Worm (Caenorhabditis elegans): ENCODE data around the gene F09E5.12.

F09E5.12 gene

ce11 chrII:5389831-5390323 is 19.3 kb upstream of the F09E5.12 start, which contains the start of gene ndx-6:
Gene ndx-6, minus strand, starts transcription at chrII:5389881.
- TF ChIP-seq syd-9 (tag; optimal IDR thresholded peaks at IDR 0.05) = no peak
- no peak for TF ChIP-seq F13H6.1 (tag; optimal IDR thresholded peaks at IDR 0.05)
- TF ChIP-seq K09A11.1 (tag; optimal IDR thresholded peaks at IDR 0.05; ENCODE audit: insufficient read depth) = no peak
- TF ChIP-seq unc-3 (GFP tag; conservative IDR thresholded peaks at IDR 0.05) = no peak
- peak; percentile 58 for TF ChIP-seq unc-3 (tag; optimal IDR thresholded peaks at IDR 0.05)
- no peak for TF ChIP-seq odd-2 (tag; optimal IDR thresholded peaks at IDR 0.05)
- TF ChIP-seq ceh-31 (tag; optimal IDR thresholded peaks at IDR 0.05) = peak; percentile 78
- TF ChIP-seq nfya-1 (tag; optimal IDR thresholded peaks at IDR 0.05) = peak; percentile 70
- TF ChIP-seq pag-3 (tag; optimal IDR thresholded peaks at IDR 0.05; ENCODE audit: borderline replicate concordance) = no peak
- TF ChIP-seq ref-2 (tag; optimal IDR thresholded peaks at IDR 0.05) = peak; percentile 55
- no peak for TF ChIP-seq sox-2 (GFP tag; IDR thresholded peaks at IDR 0.05)
- TF ChIP-seq npax-4 (tag; optimal IDR thresholded peaks at IDR 0.05) = no peak
- no peak for TF ChIP-seq che-1 (tag; optimal IDR thresholded peaks at IDR 0.05)
- no peak for TF ChIP-seq ceh-30 (tag; optimal IDR thresholded peaks at IDR 0.05)
- no peak for TF ChIP-seq ahr-1 (tag; optimal IDR thresholded peaks at IDR 0.05)
- TF ChIP-seq Y22D7AL.16 (tag; optimal IDR thresholded peaks at IDR 0.05) = no peak
- no peak for TF ChIP-seq ceh-6 (GFP tag; optimal IDR thresholded peaks at IDR 0.05)
- TF ChIP-seq ama-1 (optimal IDR thresholded peaks at IDR 0.05) = no peak
- TF ChIP-seq ceh-48 (tag; optimal IDR thresholded peaks at IDR 0.05) = peak; percentile 46
- TF ChIP-seq fax-1 (tag; optimal IDR thresholded peaks at IDR 0.05) = no peak
- TF ChIP-seq hlh-8 (tag; optimal IDR thresholded peaks at IDR 0.05) = peak; percentile 10
- TF ChIP-seq ttx-3 (tag; optimal IDR thresholded peaks at IDR 0.05) = peak; percentile 19
- TF ChIP-seq ceh-34 (tag; optimal IDR thresholded peaks at IDR 0.05) = peak; percentile 56
- peak; percentile 60 for TF ChIP-seq ceh-18 (tag; optimal IDR thresholded peaks at IDR 0.05)
- no peak for TF ChIP-seq hlh-13 (GFP tag; optimal IDR thresholded peaks at IDR 0.05)
- peak; percentile 53 for TF ChIP-seq ceh-19 (GFP tag; optimal IDR thresholded peaks at IDR 0.05)
- no peak for TF ChIP-seq madf-2 (tag; optimal IDR thresholded peaks at IDR 0.05)
- TF ChIP-seq nhr-11 (tag; optimal IDR thresholded peaks at IDR 0.05) = no peak
- peak; percentile 16 for TF ChIP-seq ets-4 (tag; optimal IDR thresholded peaks at IDR 0.05)
- TF ChIP-seq fkh-6 (tag; optimal IDR thresholded peaks at IDR 0.05) = peak; percentile 44
- TF ChIP-seq rnt-1 (tag; optimal IDR thresholded peaks at IDR 0.05) = peak; percentile 43
- peak; percentile 91 for TF ChIP-seq elt-2 (tag; optimal IDR thresholded peaks at IDR 0.05)
- TF ChIP-seq nhr-232 (tag; optimal IDR thresholded peaks at IDR 0.05) = no peak
- TF ChIP-seq dve-1 (tag; optimal IDR thresholded peaks at IDR 0.05) = peak; percentile 40
- no peak for TF ChIP-seq mec-3 (tag; optimal IDR thresholded peaks at IDR 0.05; ENCODE audit: borderline replicate concordance)
- peak; percentile 42 for TF ChIP-seq pat-9 (tag; optimal IDR thresholded peaks at IDR 0.05)
- no peak for TF ChIP-seq pax-1 (tag; optimal IDR thresholded peaks at IDR 0.05)
- TF ChIP-seq ceh-9 (tag; optimal IDR thresholded peaks at IDR 0.05) = no peak
- peak; percentile 44 for TF ChIP-seq unc-42 (tag; optimal IDR thresholded peaks at IDR 0.05)
- no peak for TF ChIP-seq K02D7.2 (tag; optimal IDR thresholded peaks at IDR 0.05)
- TF ChIP-seq tbx-2 (tag; optimal IDR thresholded peaks at IDR 0.05) = peak; percentile 71
- peak; percentile 16 for TF ChIP-seq C38D4.7 (GFP tag; optimal IDR thresholded peaks at IDR 0.05)
- TF ChIP-seq zip-5 (tag; optimal IDR thresholded peaks at IDR 0.05) = no peak
- peak; percentile 14 for TF ChIP-seq C08G9.2 (tag; optimal IDR thresholded peaks at IDR 0.05)
- TF ChIP-seq hlh-6 (tag; optimal IDR thresholded peaks at IDR 0.05) = no peak
- TF ChIP-seq T23F11.4 (GFP tag; optimal IDR thresholded peaks at IDR 0.05) = no peak
- TF ChIP-seq sdc-2 (tag; optimal IDR thresholded peaks at IDR 0.05) = peak; percentile 11
- no peak for TF ChIP-seq ztf-16 (tag; optimal IDR thresholded peaks at IDR 0.05)
- no peak for TF ChIP-seq ceh-24 (tag; optimal IDR thresholded peaks at IDR 0.05)
- TF ChIP-seq pha-4 (tag; optimal IDR thresholded peaks at IDR 0.05) = no peak
- TF ChIP-seq pros-1 (tag; optimal IDR thresholded peaks at IDR 0.05) = no peak
- TF ChIP-seq dmd-4 (tag; optimal IDR thresholded peaks at IDR 0.05; ENCODE audit: borderline replicate concordance) = no peak
- TF ChIP-seq unc-55 (GFP tag; optimal IDR thresholded peaks at IDR 0.05) = no peak
- no peak for TF ChIP-seq ceh-2 (tag; optimal IDR thresholded peaks at IDR 0.05)

Measured in whole organism, late embryonic.